Fruit fly (Drosophila melanogaster) whole organism, larva: ENCODE measurements around the gene rt.
"Not testable (repeated sequence)": the region's sequence is repeated elsewhere in the genome, so short reads cannot be mapped to it uniquely, and the experiment has no call there.

Source experiments
- noc ChIP-seq: fragments of 200-800 bp; sonication (Bioruptor generic); optimal IDR thresholded peaks from 3 replicates; lab custom pipeline; 2019; ENCODE audit warnings: missing biosample characterization, mild to moderate bottlenecking, missing genetic modification characterization, moderate library complexity

Gene rt

dm6 chr3L:11604227-11604626 is 16.7 kb upstream of the rt start:
- no peak for TF ChIP-seq noc

- no peak for TF ChIP-seq noc
Observed at dm6 chr3L:11602040-11602439, 14.5 kb upstream of the rt start.

- TF ChIP-seq noc: no peak
Observed at dm6 chr3L:11601133-11601532, 13.6 kb upstream of the rt start.

- no peak for TF ChIP-seq noc
Observed at dm6 chr3L:11599965-11600420, 12.4 kb upstream of the rt start, which contains the start of the genes CG14137 and CG46394. Gene CG14137 (minus strand): TSS chr3L:11600065. Gene CG46394 (plus strand): TSS chr3L:11600370.

- no peak for TF ChIP-seq noc
Observed at dm6 chr3L:11599255-11599654, 11.7 kb upstream of the rt start.

- no peak for TF ChIP-seq noc
Observed at dm6 chr3L:11596585-11597252, 9.1 kb upstream of the rt start, which contains the start of gene CG7368. Gene CG7368 (plus strand): TSS chr3L:11597202.

dm6 chr3L:11593778-11594177 is 6.2 kb upstream of the rt start:
- TF ChIP-seq noc: no peak

dm6 chr3L:11591803-11592202 is 4.2 kb upstream of the rt start:
- no peak for TF ChIP-seq noc

dm6 chr3L:11591131-11591530 is 3.6 kb upstream of the rt start, which contains the start of gene CG33268:
Gene CG33268 (minus strand): TSS chr3L:11591231.
- TF ChIP-seq noc: no peak

dm6 chr3L:11589395-11589794 is 1.8 kb upstream of the rt start, which contains the start of gene CG7377:
Gene CG7377 (plus strand): TSS chr3L:11589695.
- TF ChIP-seq noc: not testable (repeated sequence)

- no peak for TF ChIP-seq noc
Observed at dm6 chr3L:11588594-11588993, 1.0 kb upstream of the rt start.

- TF ChIP-seq noc: no peak
Observed at dm6 chr3L:11586794-11587462, 642 bp downstream of the rt start.

dm6 chr3L:11583964-11584363 is 3.6 kb downstream of the rt start, which contains the start of gene CG32086:
Gene CG32086 (minus strand): TSS chr3L:11584064.
- TF ChIP-seq noc: no peak

- TF ChIP-seq noc: no peak
Observed at dm6 chr3L:11582097-11582496, 5.5 kb downstream of the rt start, which contains the start of gene CG33269. Gene CG33269 (minus strand): TSS chr3L:11582197.

dm6 chr3L:11580919-11581318 is 6.7 kb downstream of the rt start, which contains the start of gene CG43391:
Gene CG43391 (minus strand): TSS chr3L:11581019.
- TF ChIP-seq noc: no peak

dm6 chr3L:11579919-11580318 is 7.7 kb downstream of the rt start, which contains the start of gene CG43390:
Gene CG43390 (minus strand): TSS chr3L:11579950.
- TF ChIP-seq noc: no peak

- no peak for TF ChIP-seq noc
Observed at dm6 chr3L:11578847-11579246, 8.7 kb downstream of the rt start.

- TF ChIP-seq noc: no peak
Observed at dm6 chr3L:11578211-11578673, 9.3 kb downstream of the rt start, which contains the start of gene CG33270. Gene CG33270 (minus strand): TSS chr3L:11578623.
